Worm (Caenorhabditis elegans): Measurements from ENCODE around the gene Y110A2AL.10.
A peak's percentile ranks its signal among the peaks of the same experiment; 100 is the strongest.

Y110A2AL.10 gene

ce11 chrII:2888957-2889630, 17.4 kb upstream of the Y110A2AL.10 start, which contains the start of gene pinn-1 (continued):
- TF ChIP-seq saeg-2 (GFP tag; IDR thresholded peaks at IDR 0.05) (0 out of 2 replicates have a peak, but pooled peaks have one; percentile 28), duxl-1 (tag; optimal IDR thresholded peaks at IDR 0.05; ENCODE audit: poor library complexity) (peak; percentile 87), T26A8.4 (GFP tag; IDR thresholded peaks at IDR 0.05) (peak; percentile 79), zip-11 (GFP tag; IDR thresholded peaks at IDR 0.05) (no peak), mxl-3 (GFP tag; optimal IDR thresholded peaks at IDR 0.05) (peak; percentile 72), daf-12 (tag; optimal IDR thresholded peaks at IDR 0.05) (no peak), lin-29 (GFP tag; IDR thresholded peaks at IDR 0.05) (no peak), ceh-82 (tag; optimal IDR thresholded peaks at IDR 0.05) (no peak), D1046.2 (GFP tag; IDR thresholded peaks at IDR 0.05) (peak; percentile 74; the same call in 1 of the 2 replicates), F37D6.2 (tag; optimal IDR thresholded peaks at IDR 0.05) (peak; percentile 65), nhr-48 (tag; optimal IDR thresholded peaks at IDR 0.05) (no peak), daf-16 (GFP tag; optimal IDR thresholded peaks at IDR 0.05) (peak in 1 of 2 experiments; percentile 36), daf-16 (tag; optimal IDR thresholded peaks at IDR 0.05) (no peak), zfp-3 (GFP tag; conservative IDR thresholded peaks at IDR 0.05) (peak; percentile 78; the same call in 1 of the 2 replicates), aly-2 (tag; optimal IDR thresholded peaks at IDR 0.05) (no peak), ZK337.2 (GFP tag; IDR thresholded peaks at IDR 0.05) (peak; percentile 96), attf-4 (tag; optimal IDR thresholded peaks at IDR 0.05) (no peak), Y105C5A.15 (GFP tag; IDR thresholded peaks at IDR 0.05) (0 out of 2 replicates have a peak, but pooled peaks have one; percentile 20), madf-5 (GFP tag; IDR thresholded peaks at IDR 0.05) (peak; percentile 67 to 85; a peak in 2 of 4 replicates), daf-19 (GFP tag; conservative IDR thresholded peaks at IDR 0.05) (no peak), fkh-10 (GFP tag; optimal IDR thresholded peaks at IDR 0.05) (peak; percentile 65), arid-1 (GFP tag; conservative IDR thresholded peaks at IDR 0.05) (0 out of 2 replicates have a peak, but pooled peaks have one; percentile 41), lin-1 (GFP tag; IDR thresholded peaks at IDR 0.05) (peak; percentile 48; the same call in 1 of the 2 replicates), rbr-2 (tag; optimal IDR thresholded peaks at IDR 0.05) (peak; percentile 81), Y5F2A.4 (GFP tag; optimal IDR thresholded peaks at IDR 0.05) (no peak), lim-7 (GFP tag; IDR thresholded peaks at IDR 0.05) (no peak), ztf-7 (tag; optimal IDR thresholded peaks at IDR 0.05) (peak; percentile 77), spr-1 (tag; optimal IDR thresholded peaks at IDR 0.05) (peak; percentile 64), ctbp-1 (GFP tag; IDR thresholded peaks at IDR 0.05) (peak; percentile 72), snpc-1.2 (GFP tag; IDR thresholded peaks at IDR 0.05) (peak; percentile 75; the same call in 1 of the 2 replicates), aha-1 (tag) (peak; percentile 94), daf-8 (GFP tag; IDR thresholded peaks at IDR 0.05) (no peak), nhr-28 (tag; optimal IDR thresholded peaks at IDR 0.05) (peak; percentile 44), gei-8 (GFP tag; optimal IDR thresholded peaks at IDR 0.05) (no peak)

- no peak for TF ChIP-seq nhr-25 (tag; optimal IDR thresholded peaks at IDR 0.05; ENCODE audit: borderline replicate concordance, insufficient read depth)
- no peak for TF ChIP-seq ceh-20 (GFP tag; IDR thresholded peaks at IDR 0.05)
- TF ChIP-seq unc-39 (tag; optimal IDR thresholded peaks at IDR 0.05): no peak
- no peak for TF ChIP-seq dmd-9 (GFP tag; IDR thresholded peaks at IDR 0.05)
- TF ChIP-seq ces-1 (GFP tag; optimal IDR thresholded peaks at IDR 0.05): no peak
- no peak for TF ChIP-seq T20F7.1 (GFP tag; optimal IDR thresholded peaks at IDR 0.05)
- no peak for TF ChIP-seq nhr-237 (tag; optimal IDR thresholded peaks at IDR 0.05)
- TF ChIP-seq ceh-28 (tag; optimal IDR thresholded peaks at IDR 0.05): peak; percentile 89
Measured at ce11 chrII:2885518-2886449, 14.1 kb upstream of the Y110A2AL.10 start.

Data from whole organism, L4 larva.